Fruit fly (Drosophila melanogaster) whole organism, pupa: ENCODE results near the gene shep.

Experiments
- CG34367 ChIP-seq: fragments of 200-800 bp; sonication (Bioruptor generic); optimal IDR thresholded peaks from 2 replicates; lab custom pipeline; 2018; ENCODE audit warnings: missing biosample characterization, mild to moderate bottlenecking, missing genetic modification characterization
- CG4496 ChIP-seq: fragments of 200-800 bp; sonication (Bioruptor generic); IDR thresholded peaks from 3 replicates; pipeline ENCODE4 v1.3.6; 2022; ENCODE audit warnings: missing biosample characterization, missing genetic modification characterization
- CG8301 ChIP-seq: fragments of 200-800 bp; sonication (Bioruptor generic); optimal IDR thresholded peaks from 2 replicates; lab custom pipeline; 2018; ENCODE audit warnings: missing biosample characterization, mild to moderate bottlenecking, missing genetic modification characterization
- Ets98B ChIP-seq: fragments of 200-800 bp; sonication (Bioruptor generic); IDR thresholded peaks from 2 replicates; pipeline ENCODE4 v1.3.6; 2022; ENCODE audit warnings: missing biosample characterization, missing genetic modification characterization
- rn ChIP-seq: fragments of 200-800 bp; sonication (Bioruptor generic); IDR thresholded peaks from 2 replicates; pipeline ENCODE4 v1.3.6; 2022; ENCODE audit warnings: missing biosample characterization, missing genetic modification characterization

DNA sequence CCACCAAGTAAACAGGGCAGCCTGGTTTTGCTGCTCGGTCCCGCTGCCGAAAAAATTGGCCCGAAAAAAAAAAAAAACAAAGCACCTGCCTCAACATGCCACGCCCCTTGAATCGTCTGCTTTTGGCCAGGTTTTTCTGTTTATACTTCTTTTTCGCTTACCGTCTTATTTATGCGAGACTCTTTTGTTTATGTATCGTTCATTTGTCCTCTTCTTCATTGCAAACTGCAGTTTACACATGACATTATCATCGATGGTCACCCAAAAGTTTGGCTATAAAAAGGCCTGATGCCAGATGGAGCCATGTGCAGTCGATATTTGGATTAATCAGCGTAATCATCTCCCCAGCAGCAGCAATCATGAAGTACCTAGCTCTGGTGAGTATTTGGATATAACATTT is 146.5 kb downstream of the shep start, which contains the start of gene CG15212:
- TF ChIP-seq CG8301 (tag; lab: Kevin White, UChicago) (no peak), CG34367 (tag; lab: Kevin White, UChicago) (no peak), rn (GFP tag; lab: Robert Waterston, UW) (no peak), CG4496 (no peak), Ets98B (GFP tag; lab: Robert Waterston, UW) (no peak)
